Worm (Caenorhabditis elegans) whole organism, midembryonic: ENCODE data around the gene cup-15.

ENCODE experiments used
- T22C8.4 ChIP-seq: fragments of 200-800 bp; sonication (Bioruptor generic); IDR thresholded peaks from 2 replicates; pipeline ENCODE4 v1.3.6; 2022; ENCODE audit warnings: missing genetic modification characterization, missing compliant biosample characterization
- flt-1 ChIP-seq: fragments of 200-800 bp; sonication (Bioruptor generic); IDR thresholded peaks from 2 replicates; pipeline ENCODE4 v1.3.6; 2022; ENCODE audit warnings: missing genetic modification characterization, missing compliant biosample characterization
- med-1 ChIP-seq: sonication (generic microtip); optimal IDR thresholded peaks from 2 replicates; lab custom pipeline; 2017; ENCODE audit warnings: missing genetic modification characterization, mild to moderate bottlenecking, missing compliant biosample characterization, antibody characterized with exemption, missing genetic modification reagents; ENCODE audit not compliant: insufficient read depth
- ref-1 ChIP-seq: fragments of 200-800 bp; sonication (Bioruptor generic); conservative IDR thresholded peaks from 2 replicates; pipeline ENCODE4 v1.3.6; 2022; ENCODE audit warnings: missing genetic modification reagents, missing genetic modification characterization, missing compliant biosample characterization
- tab-1 ChIP-seq: fragments of 200-800 bp; sonication (Bioruptor generic); IDR thresholded peaks from 2 replicates; pipeline ENCODE4 v1.3.6; 2022; ENCODE audit warnings: missing genetic modification characterization, missing compliant biosample characterization
- ztf-29 ChIP-seq: fragments of 200-800 bp; sonication (Bioruptor generic); IDR thresholded peaks from 2 replicates; pipeline ENCODE4 v1.3.6; 2022; ENCODE audit warnings: missing genetic modification reagents, missing genetic modification characterization, missing compliant biosample characterization

DNA sequence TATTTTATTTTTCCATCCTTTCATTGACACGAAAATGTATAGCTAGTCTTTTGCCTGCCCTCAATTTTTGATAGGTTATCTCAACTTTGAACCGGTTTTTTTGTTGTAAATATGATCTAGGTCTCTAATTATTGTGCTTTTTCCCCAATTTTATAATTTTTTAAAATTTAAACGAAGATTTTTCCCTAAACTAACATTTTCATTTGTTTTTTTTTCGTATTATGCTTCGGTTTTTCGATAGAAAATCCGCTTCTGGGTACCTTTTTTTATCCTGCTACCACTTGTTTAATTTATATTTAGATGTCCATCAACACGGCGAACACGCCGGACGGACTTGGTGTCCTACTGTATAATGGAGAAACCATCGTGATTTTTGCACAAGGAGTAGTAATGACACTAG, 23.3 kb upstream of the cup-15 start, which contains the start of gene wbp-2:
- TF ChIP-seq med-1 (GFP tag; lab: Kevin White, UChicago) (no peak), T22C8.4 (GFP tag; lab: Robert Waterston, UW) (no peak), flt-1 (no peak), tab-1 (GFP tag; lab: Robert Waterston, UW) (no peak), ztf-29 (GFP tag; lab: Robert Waterston, UW) (no peak), ref-1 (GFP tag; lab: Robert Waterston, UW) (no peak)
